Worm (Caenorhabditis elegans) whole organism, L4/young adult: ENCODE results near the gene F57A8.6.

Experiments
- dao-5 ChIP-seq: sonication (generic microtip); optimal IDR thresholded peaks from 2 replicates; lab custom pipeline; 2016; ENCODE audit warnings: missing genotype, missing genetic modification characterization, moderate library complexity, missing compliant biosample characterization
- him-1 ChIP-seq: sonication (generic microtip); optimal IDR thresholded peaks from 2 replicates; lab custom pipeline; 2016; ENCODE audit warnings: missing genotype, missing genetic modification reagents, missing genetic modification characterization, missing compliant biosample characterization

- TF ChIP-seq him-1 (tag; lab: Kevin White, UChicago): no peak
- TF ChIP-seq dao-5: no peak
Observed at ce11 chrV:10120898-10121297, 47.2 kb upstream of the F57A8.6 start, which contains the start of gene srxa-18.
